Worm (Caenorhabditis elegans) whole organism, L3 larva: ENCODE results near the gene C34C12.9.

Experiments
- aly-2 ChIP-seq: fragments of 150-350 bp; optimal IDR thresholded peaks from 2 replicates; lab custom pipeline; 2014; ENCODE audit warnings: missing biosample characterization, missing genetic modification characterization
- elt-2 ChIP-seq: sonication (generic microtip); optimal IDR thresholded peaks from 2 replicates; lab custom pipeline; 2016; ENCODE audit warnings: missing genetic modification reagents, mild to moderate bottlenecking, missing genetic modification characterization, missing compliant biosample characterization
- fkh-10 ChIP-seq: sonication (generic microtip); optimal IDR thresholded peaks from 2 replicates; lab custom pipeline; 2017; ENCODE audit warnings: missing biosample characterization, missing genetic modification reagents, missing genetic modification characterization
- mdl-1 ChIP-seq: fragments of 150-350 bp; optimal IDR thresholded peaks from 2 replicates; lab custom pipeline; 2014; ENCODE audit warnings: missing biosample characterization, missing genetic modification characterization
- nhr-28 ChIP-seq: fragments of 150-350 bp; optimal IDR thresholded peaks from 2 replicates; lab custom pipeline; 2014; ENCODE audit warnings: missing biosample characterization, missing genetic modification characterization
- pqm-1 ChIP-seq: fragments of 150-350 bp; optimal IDR thresholded peaks from 2 replicates; lab custom pipeline; 2017; ENCODE audit warnings: missing biosample characterization, missing genetic modification characterization, inconsistent platforms
- snpc-4 ChIP-seq: fragments of 150-350 bp; optimal IDR thresholded peaks from 2 replicates; lab custom pipeline; 2014; ENCODE audit warnings: missing biosample characterization, missing genetic modification characterization

ce11 chrIII:3523363-3523762, 48.1 kb upstream of the C34C12.9 start:
- no peak for TF ChIP-seq snpc-4 (tag; lab: Kevin White, UChicago)
- no peak for TF ChIP-seq aly-2
- TF ChIP-seq pqm-1 (tag; lab: Kevin White, UChicago): no peak
- TF ChIP-seq nhr-28 (tag; lab: Kevin White, UChicago): no peak
- TF ChIP-seq elt-2 (tag; lab: Kevin White, UChicago): no peak
- no peak for TF ChIP-seq fkh-10 (GFP tag; lab: Kevin White, UChicago)
- TF ChIP-seq mdl-1: no peak
